Worm (Caenorhabditis elegans) whole organism, midembryonic: Measurements from ENCODE around the gene B0228.9.

ENCODE experiments used
- T22C8.4 ChIP-seq: fragments of 200-800 bp; sonication (Bioruptor generic); IDR thresholded peaks from 2 replicates; pipeline ENCODE4 v1.3.6; 2022; ENCODE audit warnings: missing genetic modification characterization, missing compliant biosample characterization
- cog-1 ChIP-seq: sonication (generic microtip); optimal IDR thresholded peaks from 2 replicates; lab custom pipeline; 2016; ENCODE audit warnings: missing genetic modification characterization, missing compliant biosample characterization
- flt-1 ChIP-seq: fragments of 200-800 bp; sonication (Bioruptor generic); IDR thresholded peaks from 2 replicates; pipeline ENCODE4 v1.3.6; 2022; ENCODE audit warnings: missing genetic modification characterization, missing compliant biosample characterization
- klf-2 ChIP-seq: fragments of 200-800 bp; sonication (Bioruptor generic); conservative IDR thresholded peaks from 2 replicates; pipeline ENCODE4 v1.3.6; 2022; ENCODE audit warnings: missing genetic modification reagents, missing genetic modification characterization, missing compliant biosample characterization
- med-1 ChIP-seq: sonication (generic microtip); optimal IDR thresholded peaks from 2 replicates; lab custom pipeline; 2017; ENCODE audit warnings: missing genetic modification characterization, mild to moderate bottlenecking, missing compliant biosample characterization, antibody characterized with exemption, missing genetic modification reagents; ENCODE audit not compliant: insufficient read depth
- ref-1 ChIP-seq: fragments of 200-800 bp; sonication (Bioruptor generic); conservative IDR thresholded peaks from 2 replicates; pipeline ENCODE4 v1.3.6; 2022; ENCODE audit warnings: missing genetic modification reagents, missing genetic modification characterization, missing compliant biosample characterization
- tab-1 ChIP-seq: fragments of 200-800 bp; sonication (Bioruptor generic); IDR thresholded peaks from 2 replicates; pipeline ENCODE4 v1.3.6; 2022; ENCODE audit warnings: missing genetic modification characterization, missing compliant biosample characterization
- ztf-23 ChIP-seq: fragments of 200-800 bp; sonication (Bioruptor generic); IDR thresholded peaks from 2 replicates; pipeline ENCODE4 v1.3.6; 2022; ENCODE audit warnings: missing genetic modification reagents, missing genetic modification characterization, missing compliant biosample characterization
- ztf-29 ChIP-seq: fragments of 200-800 bp; sonication (Bioruptor generic); IDR thresholded peaks from 2 replicates; pipeline ENCODE4 v1.3.6; 2022; ENCODE audit warnings: missing genetic modification reagents, missing genetic modification characterization, missing compliant biosample characterization

DNA sequence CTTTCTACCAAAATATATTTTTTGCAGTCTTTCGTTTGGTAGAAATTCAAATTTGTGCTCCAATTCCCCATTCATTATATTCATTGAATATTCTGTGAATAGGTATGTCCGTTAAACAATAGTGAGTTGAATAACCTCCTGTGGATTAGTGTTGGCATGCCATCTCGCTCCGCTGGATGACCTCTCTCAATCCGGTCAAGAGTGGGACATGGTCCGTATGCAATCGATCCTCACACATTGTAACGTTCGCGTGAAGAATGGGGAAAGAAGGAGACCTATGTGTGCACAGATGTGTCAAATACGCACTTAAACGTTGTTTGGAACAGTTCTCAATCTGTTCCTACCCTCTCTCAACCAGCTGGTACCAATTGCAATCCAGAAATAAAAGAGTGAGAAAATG, 49.8 kb upstream of the B0228.9 start:
- TF ChIP-seq flt-1 = no peak
- no peak for TF ChIP-seq ztf-29 (GFP tag; lab: Robert Waterston, UW)
- 0 out of 2 replicates have a peak, but pooled peaks have one; percentile 25 for TF ChIP-seq T22C8.4 (GFP tag; lab: Robert Waterston, UW)
- TF ChIP-seq klf-2 (GFP tag; lab: Robert Waterston, UW) = no peak
- no peak for TF ChIP-seq tab-1 (GFP tag; lab: Robert Waterston, UW)
- no peak for TF ChIP-seq med-1 (GFP tag; lab: Kevin White, UChicago)
- TF ChIP-seq ref-1 (GFP tag; lab: Robert Waterston, UW) = no peak
- no peak for TF ChIP-seq ztf-23
- TF ChIP-seq cog-1 (tag; lab: Kevin White, UChicago) = no peak
